Fruit fly (Drosophila melanogaster) whole organism, prepupa: ENCODE data around the gene dysc.
A peak's percentile ranks its signal among the peaks of the same experiment; 100 is the strongest.

Experiments used
- Blimp-1 ChIP-seq: fragments of 200-800 bp; sonication (Bioruptor generic); optimal IDR thresholded peaks from 3 replicates; lab custom pipeline; 2017; ENCODE audit warnings: missing biosample characterization, missing genetic modification characterization, mild to moderate bottlenecking, moderate library complexity, missing genetic modification reagents
- CG10631 ChIP-seq: fragments of 200-800 bp; sonication (Bioruptor generic); optimal IDR thresholded peaks from 2 replicates; lab custom pipeline; 2016; ENCODE audit warnings: missing biosample characterization, missing genetic modification characterization
- CG11294 ChIP-seq: fragments of 200-800 bp; sonication (Bioruptor generic); IDR thresholded peaks from 2 replicates; pipeline ENCODE4 v1.3.6; 2022; ENCODE audit warnings: missing biosample characterization, missing genetic modification characterization
- CG11762 ChIP-seq: fragments of 200-800 bp; sonication (Bioruptor generic); optimal IDR thresholded peaks from 3 replicates; lab custom pipeline; 2016; ENCODE audit warnings: missing biosample characterization, missing genetic modification characterization; ENCODE audit not compliant: insufficient read depth
- CG11902 ChIP-seq: fragments of 200-800 bp; sonication (Bioruptor generic); optimal IDR thresholded peaks from 3 replicates; lab custom pipeline; 2016; ENCODE audit warnings: missing biosample characterization, missing genetic modification characterization
- CG15336 ChIP-seq: fragments of 200-800 bp; sonication (Bioruptor generic); IDR thresholded peaks from 2 replicates; pipeline ENCODE4 v1.3.6; 2022; ENCODE audit warnings: missing biosample characterization, missing genetic modification characterization
- CG1621 ChIP-seq: fragments of 200-800 bp; sonication (Bioruptor generic); optimal IDR thresholded peaks from 3 replicates; lab custom pipeline; 2018; ENCODE audit warnings: missing biosample characterization, mild to moderate bottlenecking, missing genetic modification characterization
- CG16779 ChIP-seq: fragments of 200-800 bp; sonication (Bioruptor generic); optimal IDR thresholded peaks from 3 replicates; lab custom pipeline; 2017; ENCODE audit warnings: missing biosample characterization, mild to moderate bottlenecking, missing genetic modification characterization
- CG31627 ChIP-seq: fragments of 200-800 bp; sonication (Bioruptor generic); optimal IDR thresholded peaks from 3 replicates; lab custom pipeline; 2016; ENCODE audit warnings: missing biosample characterization, missing genetic modification characterization
- CG32006 ChIP-seq: fragments of 200-800 bp; sonication (Bioruptor generic); optimal IDR thresholded peaks from 3 replicates; lab custom pipeline; 2017; ENCODE audit warnings: missing biosample characterization, mild to moderate bottlenecking, missing genetic modification characterization
- CG34406 ChIP-seq: fragments of 200-800 bp; sonication (Bioruptor generic); optimal IDR thresholded peaks from 3 replicates; lab custom pipeline; 2016; ENCODE audit warnings: missing biosample characterization, missing genetic modification characterization
- CG3919 ChIP-seq: fragments of 200-800 bp; sonication (Bioruptor generic); optimal IDR thresholded peaks from 3 replicates; lab custom pipeline; 2016; ENCODE audit warnings: missing biosample characterization, missing genetic modification characterization
- CG4318 ChIP-seq: fragments of 200-800 bp; sonication (Bioruptor generic); optimal IDR thresholded peaks from 3 replicates; lab custom pipeline; 2017; ENCODE audit warnings: missing biosample characterization, mild to moderate bottlenecking, missing genetic modification characterization
- CG6163 ChIP-seq: fragments of 200-800 bp; sonication (Bioruptor generic); IDR thresholded peaks from 3 replicates; pipeline ENCODE4 v1.3.6; 2022; ENCODE audit warnings: missing biosample characterization, missing genetic modification characterization
- CG6276 ChIP-seq: fragments of 200-800 bp; sonication (Bioruptor generic); optimal IDR thresholded peaks from 2 replicates; lab custom pipeline; 2017; ENCODE audit warnings: missing biosample characterization, mild to moderate bottlenecking, missing genetic modification characterization
- CG6792 ChIP-seq: fragments of 200-800 bp; sonication (Bioruptor generic); optimal IDR thresholded peaks from 3 replicates; lab custom pipeline; 2016; ENCODE audit warnings: missing biosample characterization, missing genetic modification characterization
- CG6808 ChIP-seq: fragments of 200-800 bp; sonication (Bioruptor generic); optimal IDR thresholded peaks from 3 replicates; lab custom pipeline; 2017; ENCODE audit warnings: missing biosample characterization, missing genetic modification characterization, mild to moderate bottlenecking, moderate library complexity, missing genetic modification reagents
- CG6854 ChIP-seq: fragments of 200-800 bp; sonication (Bioruptor generic); optimal IDR thresholded peaks from 2 replicates; lab custom pipeline; 2017; ENCODE audit warnings: missing biosample characterization, mild to moderate bottlenecking, missing genetic modification characterization
- CG8119 ChIP-seq: fragments of 200-800 bp; sonication (Bioruptor generic); IDR thresholded peaks from 3 replicates; pipeline ENCODE4 v1.3.6; 2022; ENCODE audit warnings: missing biosample characterization, missing genetic modification characterization
- CG8319 ChIP-seq: fragments of 200-800 bp; sonication (Bioruptor generic); optimal IDR thresholded peaks from 3 replicates; lab custom pipeline; 2016; ENCODE audit warnings: missing biosample characterization, missing genetic modification characterization
- CG8632 ChIP-seq: fragments of 200-800 bp; sonication (Bioruptor generic); optimal IDR thresholded peaks from 3 replicates; lab custom pipeline; 2016; ENCODE audit warnings: missing biosample characterization, missing genetic modification characterization
- CG9139 ChIP-seq: fragments of 200-800 bp; sonication (Bioruptor generic); optimal IDR thresholded peaks from 3 replicates; lab custom pipeline; 2017; ENCODE audit warnings: missing biosample characterization, mild to moderate bottlenecking, missing genetic modification characterization
- Eip75B ChIP-seq: fragments of 200-800 bp; sonication (Bioruptor generic); optimal IDR thresholded peaks from 3 replicates; lab custom pipeline; 2016; ENCODE audit warnings: missing biosample characterization, missing genetic modification characterization
- Eip78C ChIP-seq: fragments of 200-800 bp; sonication (Bioruptor generic); peaks from one replicate; lab custom pipeline; 2016; ENCODE audit warnings: missing biosample characterization, missing genetic modification characterization
- Eip93F ChIP-seq: fragments of 200-800 bp; sonication (Bioruptor generic); optimal IDR thresholded peaks from 2 replicates; lab custom pipeline; 2016; ENCODE audit warnings: missing biosample characterization, mild to moderate bottlenecking, missing genetic modification characterization
- Ets96B ChIP-seq: fragments of 200-800 bp; optimal IDR thresholded peaks from 2 replicates; lab custom pipeline; 2019; ENCODE audit warnings: missing biosample characterization, mild to moderate bottlenecking, missing genetic modification characterization, moderate library complexity
- Gug ChIP-seq: fragments of 200-800 bp; sonication (Bioruptor generic); IDR thresholded peaks from 2 replicates; pipeline ENCODE4 v1.3.6; 2022; ENCODE audit warnings: missing biosample characterization, missing genetic modification characterization
- Hr38 ChIP-seq: sonication (Bioruptor generic); optimal IDR thresholded peaks from 2 replicates; lab custom pipeline; 2016; ENCODE audit warnings: missing biosample characterization, missing genetic modification characterization
- Hr39 ChIP-seq: fragments of 200-800 bp; sonication (Bioruptor generic); optimal IDR thresholded peaks from 2 replicates; lab custom pipeline; 2016; ENCODE audit warnings: missing biosample characterization, missing genetic modification characterization
- Hr4 ChIP-seq: fragments of 200-800 bp; sonication (Bioruptor generic); optimal IDR thresholded peaks from 3 replicates; lab custom pipeline; 2016; ENCODE audit warnings: missing biosample characterization, missing genetic modification characterization
- Met ChIP-seq: fragments of 200-800 bp; sonication (Bioruptor generic); optimal IDR thresholded peaks from 3 replicates; lab custom pipeline; 2016; ENCODE audit warnings: missing biosample characterization, missing genetic modification characterization
- OdsH ChIP-seq: fragments of 200-800 bp; sonication (Bioruptor generic); optimal IDR thresholded peaks from 3 replicates; lab custom pipeline; 2016; ENCODE audit warnings: missing biosample characterization, missing genetic modification characterization
- Smox ChIP-seq: fragments of 200-800 bp; sonication (Bioruptor generic); optimal IDR thresholded peaks from 3 replicates; lab custom pipeline; 2016; ENCODE audit warnings: missing biosample characterization, missing genetic modification characterization
- Sox102F ChIP-seq: fragments of 200-800 bp; sonication (Bioruptor generic); optimal IDR thresholded peaks from 2 replicates; lab custom pipeline; 2016; ENCODE audit warnings: missing biosample characterization, mild to moderate bottlenecking, missing genetic modification characterization
- Sox14 ChIP-seq: fragments of 200-800 bp; sonication (Bioruptor generic); optimal IDR thresholded peaks from 3 replicates; lab custom pipeline; 2016; ENCODE audit warnings: missing biosample characterization, missing genetic modification characterization
- acj6 ChIP-seq: fragments of 200-800 bp; sonication (Bioruptor generic); optimal IDR thresholded peaks from 3 replicates; lab custom pipeline; 2016; ENCODE audit warnings: missing biosample characterization, missing genetic modification characterization
- dac ChIP-seq: fragments of 200-800 bp; sonication (Bioruptor generic); optimal IDR thresholded peaks from 2 replicates; lab custom pipeline; 2017; ENCODE audit warnings: missing biosample characterization, mild to moderate bottlenecking, missing genetic modification characterization
- dsx ChIP-seq: fragments of 200-800 bp; optimal IDR thresholded peaks from 3 replicates; lab custom pipeline; 2019; ENCODE audit warnings: missing biosample characterization, mild to moderate bottlenecking, missing genetic modification characterization, moderate library complexity; ENCODE audit not compliant: poor library complexity, severe bottlenecking
- esn ChIP-seq: fragments of 200-800 bp; sonication (Bioruptor generic); optimal IDR thresholded peaks from 2 replicates; lab custom pipeline; 2016; ENCODE audit warnings: missing biosample characterization, mild to moderate bottlenecking, missing genetic modification characterization, moderate library complexity
- fd85E ChIP-seq: fragments of 200-800 bp; sonication (Bioruptor generic); optimal IDR thresholded peaks from 3 replicates; lab custom pipeline; 2016; ENCODE audit warnings: missing biosample characterization, missing genetic modification characterization
- fkh ChIP-seq: fragments of 200-800 bp; sonication (Bioruptor generic); optimal IDR thresholded peaks from 3 replicates; lab custom pipeline; 2017; ENCODE audit warnings: missing biosample characterization, mild to moderate bottlenecking, missing genetic modification characterization, moderate library complexity
- lz ChIP-seq: fragments of 200-800 bp; sonication (Bioruptor generic); optimal IDR thresholded peaks from 3 replicates; lab custom pipeline; 2016; ENCODE audit warnings: missing biosample characterization, missing genetic modification characterization
- net ChIP-seq: fragments of 200-800 bp; sonication (Bioruptor generic); optimal IDR thresholded peaks from 3 replicates; lab custom pipeline; 2016; ENCODE audit warnings: missing biosample characterization, missing genetic modification characterization
- pdm3 ChIP-seq: fragments of 200-800 bp; sonication (Bioruptor generic); optimal IDR thresholded peaks from 3 replicates; lab custom pipeline; 2016; ENCODE audit warnings: missing biosample characterization, missing genetic modification characterization
- salr ChIP-seq, 2 experiments: fragments of 200-800 bp; sonication (Bioruptor generic); optimal IDR thresholded peaks; 3 replicates each; lab custom pipeline; 2016 to 2018; ENCODE audit warnings: missing biosample characterization in 2 of 2, missing genetic modification characterization in 2 of 2, mild to moderate bottlenecking in 1 of 2
- svp ChIP-seq: fragments of 200-800 bp; sonication (Bioruptor generic); peaks from one replicate; lab custom pipeline; 2016; ENCODE audit warnings: missing biosample characterization, missing genetic modification characterization
- topi ChIP-seq: fragments of 200-800 bp; sonication (Bioruptor generic); optimal IDR thresholded peaks from 3 replicates; lab custom pipeline; 2016; ENCODE audit warnings: missing biosample characterization, missing genetic modification characterization
- vri ChIP-seq: fragments of 200-800 bp; sonication (Bioruptor generic); optimal IDR thresholded peaks from 3 replicates; lab custom pipeline; 2016; ENCODE audit warnings: missing biosample characterization, mild to moderate bottlenecking, missing genetic modification characterization

Gene dysc

dm6 chr3L:13918774-13919173 is 15.7 kb upstream of the dysc start (continued):
- peak; percentile 34 for TF ChIP-seq Hr4 (GFP tag; lab: Kevin White, UChicago)
- no peak for TF ChIP-seq fkh (GFP tag; lab: Kevin White, UChicago)
- TF ChIP-seq svp (GFP tag; lab: Kevin White, UChicago), result peak; percentile 34
- peak; percentile 32 for TF ChIP-seq Sox102F
- no peak for TF ChIP-seq CG8319 (GFP tag; lab: Kevin White, UChicago)
- TF ChIP-seq CG10631, result peak; percentile 2
- no peak for TF ChIP-seq CG4318 (GFP tag; lab: Kevin White, UChicago)
- peak; percentile 48 for TF ChIP-seq acj6 (GFP tag; lab: Kevin White, UChicago)
- peak; percentile 6 for TF ChIP-seq topi (GFP tag; lab: Kevin White, UChicago)

- TF ChIP-seq pdm3 (GFP tag; lab: Kevin White, UChicago) (peak; percentile 70), CG9139 (GFP tag; lab: Kevin White, UChicago) (no peak), Smox (GFP tag; lab: Kevin White, UChicago) (no peak), CG10631 (peak; percentile 65), CG11902 (GFP tag; lab: Kevin White, UChicago) (peak; percentile 17), Eip75B (GFP tag; lab: Kevin White, UChicago) (peak; percentile 78), lz (GFP tag; lab: Kevin White, UChicago) (peak; percentile 44), CG6808 (peak; percentile 60), CG6854 (GFP tag; lab: Kevin White, UChicago) (no peak), Sox102F (peak; percentile 18), Blimp-1 (no peak), acj6 (GFP tag; lab: Kevin White, UChicago) (peak; percentile 58), Eip93F (GFP tag; lab: Kevin White, UChicago) (no peak), Hr4 (GFP tag; lab: Kevin White, UChicago) (peak; percentile 84), CG4318 (GFP tag; lab: Kevin White, UChicago) (peak; percentile 63), vri (GFP tag; lab: Kevin White, UChicago) (no peak), CG11294 (GFP tag; lab: Robert Waterston, UW) (peak; percentile 57), CG31627 (peak; percentile 18), CG3919 (GFP tag; lab: Kevin White, UChicago) (peak; percentile 51), CG16779 (tag; lab: Kevin White, UChicago) (peak; percentile 38), topi (GFP tag; lab: Kevin White, UChicago) (peak; percentile 49), CG8119 (peak; percentile 74), Gug (peak; percentile 71), fd85E (GFP tag; lab: Kevin White, UChicago) (no peak), dsx (no peak), Hr39 (peak; percentile 24), Eip78C (GFP tag; lab: Kevin White, UChicago) (peak; percentile 97), Ets96B (no peak), Sox14 (GFP tag; lab: Kevin White, UChicago) (peak; percentile 67), OdsH (peak; percentile 75), CG6276 (GFP tag; lab: Kevin White, UChicago) (peak; percentile 64), CG32006 (GFP tag; lab: Kevin White, UChicago) (peak; percentile 85), fkh (GFP tag; lab: Kevin White, UChicago) (no peak), net (GFP tag; lab: Kevin White, UChicago) (peak; percentile 71), esn (GFP tag; lab: Kevin White, UChicago) (peak; percentile 52), Hr38 (GFP tag; lab: Kevin White, UChicago) (no peak), CG8319 (GFP tag; lab: Kevin White, UChicago) (peak; percentile 41), CG6163 (0 out of 3 replicates have a peak, but pooled peaks have one; percentile 38), CG34406 (GFP tag; lab: Kevin White, UChicago) (peak; percentile 34), CG1621 (tag; lab: Kevin White, UChicago) (peak; percentile 57), CG8632 (GFP tag; lab: Kevin White, UChicago) (peak; percentile 22), salr (GFP tag; optimal IDR thresholded peaks at IDR 0.05; lab: Kevin White, UChicago) (peak; percentile 30 to 41), CG11762 (peak; percentile 38), dac (GFP tag; lab: Kevin White, UChicago) (peak; percentile 56), CG15336 (GFP tag; lab: Robert Waterston, UW) (peak; percentile 71), Met (GFP tag; lab: Kevin White, UChicago) (peak; percentile 64), CG6792 (GFP tag; lab: Kevin White, UChicago) (peak; percentile 68), svp (GFP tag; lab: Kevin White, UChicago) (peak; percentile 43)
Observed at dm6 chr3L:13917589-13918198, 14.7 kb upstream of the dysc start.
